Fruit fly (Drosophila melanogaster) whole organism, embryonic: ENCODE measurements around the gene CG7289.
A peak's percentile ranks its signal among the peaks of the same experiment; 100 is the strongest.

Source experiments
- ATbp ChIP-seq: fragments of 200-800 bp; sonication (Bioruptor generic); optimal IDR thresholded peaks from 2 replicates; lab custom pipeline; 2017; ENCODE audit warnings: missing biosample characterization, mild to moderate bottlenecking, missing genetic modification characterization, missing genetic modification reagents
- Atf6 ChIP-seq: fragments of 200-800 bp; sonication (Bioruptor generic); IDR thresholded peaks from 2 replicates; pipeline ENCODE4 v1.3.6; 2022; ENCODE audit warnings: missing biosample characterization, missing genetic modification characterization
- BEAF-32 ChIP-seq: fragments of 200-800 bp; sonication (Bioruptor generic); optimal IDR thresholded peaks from 3 replicates; lab custom pipeline; 2017; ENCODE audit warnings: missing biosample characterization, missing genetic modification characterization, mild to moderate bottlenecking, moderate library complexity, missing genetic modification reagents
- CG1024 ChIP-seq: fragments of 200-800 bp; sonication (Bioruptor generic); IDR thresholded peaks from 2 replicates; pipeline ENCODE4 v1.3.6; 2022; ENCODE audit warnings: missing biosample characterization, missing genetic modification characterization
- CG10959 ChIP-seq: fragments of 200-800 bp; sonication (Bioruptor generic); IDR thresholded peaks from 2 replicates; pipeline ENCODE4 v1.3.6; 2022; ENCODE audit warnings: missing biosample characterization, missing genetic modification characterization
- CG11456 ChIP-seq: fragments of 200-800 bp; sonication (Bioruptor generic); IDR thresholded peaks from 3 replicates; pipeline ENCODE4 v1.3.6; 2022; ENCODE audit warnings: missing biosample characterization, missing genetic modification characterization
- CG11696 ChIP-seq: fragments of 200-800 bp; sonication (Bioruptor generic); IDR thresholded peaks from 2 replicates; pipeline ENCODE4 v1.3.6; 2022; ENCODE audit warnings: missing biosample characterization, missing genetic modification characterization
- CG12219 ChIP-seq: fragments of 200-800 bp; sonication (Bioruptor generic); optimal IDR thresholded peaks from 3 replicates; lab custom pipeline; 2018; ENCODE audit warnings: missing biosample characterization, mild to moderate bottlenecking, missing genetic modification characterization
- CG14441 ChIP-seq: fragments of 200-800 bp; sonication (Bioruptor generic); IDR thresholded peaks from 2 replicates; pipeline ENCODE4 v1.3.6; 2022; ENCODE audit warnings: missing biosample characterization, missing genetic modification characterization
- CG15269 ChIP-seq: fragments of 200-800 bp; sonication (Bioruptor generic); optimal IDR thresholded peaks from 2 replicates; lab custom pipeline; 2018; ENCODE audit warnings: missing biosample characterization, mild to moderate bottlenecking, missing genetic modification characterization, moderate library complexity
- CG17912 ChIP-seq: fragments of 200-800 bp; sonication (Bioruptor generic); optimal IDR thresholded peaks from 2 replicates; lab custom pipeline; 2018; ENCODE audit warnings: missing biosample characterization, mild to moderate bottlenecking, missing genetic modification characterization
- CG18619 ChIP-seq: fragments of 200-800 bp; sonication (Bioruptor generic); optimal IDR thresholded peaks from 3 replicates; lab custom pipeline; 2017; ENCODE audit warnings: missing biosample characterization, mild to moderate bottlenecking, missing genetic modification characterization
- CG2116 ChIP-seq: fragments of 200-800 bp; sonication (Bioruptor generic); optimal IDR thresholded peaks from 3 replicates; lab custom pipeline; 2018; ENCODE audit warnings: missing biosample characterization, mild to moderate bottlenecking, missing genetic modification characterization
- CG2875 ChIP-seq: fragments of 200-800 bp; sonication (Bioruptor generic); optimal IDR thresholded peaks from 2 replicates; lab custom pipeline; 2017; ENCODE audit warnings: missing biosample characterization, mild to moderate bottlenecking, missing genetic modification characterization, missing genetic modification reagents
- CG3065 ChIP-seq: fragments of 200-800 bp; sonication (Bioruptor generic); optimal IDR thresholded peaks from 2 replicates; lab custom pipeline; 2016; ENCODE audit warnings: missing biosample characterization, missing genetic modification characterization
- CG3838 ChIP-seq: fragments of 200-800 bp; sonication (Bioruptor generic); optimal IDR thresholded peaks from 3 replicates; lab custom pipeline; 2016; ENCODE audit warnings: missing biosample characterization, missing genetic modification characterization
- CG4328 ChIP-seq: fragments of 200-800 bp; sonication (Bioruptor generic); optimal IDR thresholded peaks from 3 replicates; lab custom pipeline; 2017; ENCODE audit warnings: missing biosample characterization, missing genetic modification reagents, missing genetic modification characterization
- CG43689 ChIP-seq: fragments of 200-800 bp; sonication (Bioruptor generic); IDR thresholded peaks from 2 replicates; pipeline ENCODE4 v1.3.6; 2022; ENCODE audit warnings: missing biosample characterization, missing genetic modification characterization
- CG4820 ChIP-seq: fragments of 200-800 bp; sonication (Bioruptor generic); optimal IDR thresholded peaks from 3 replicates; lab custom pipeline; 2016; ENCODE audit warnings: missing biosample characterization, missing genetic modification characterization
- CG5245 ChIP-seq: fragments of 200-800 bp; sonication (Bioruptor generic); optimal IDR thresholded peaks from 3 replicates; lab custom pipeline; 2016; ENCODE audit warnings: missing biosample characterization, missing genetic modification characterization
- CG8281 ChIP-seq: fragments of 200-800 bp; sonication (Bioruptor generic); optimal IDR thresholded peaks from 2 replicates; lab custom pipeline; 2018; ENCODE audit warnings: missing biosample characterization, mild to moderate bottlenecking, missing genetic modification characterization, moderate library complexity
- CoRest ChIP-seq: fragments of 200-800 bp; sonication (Bioruptor generic); optimal IDR thresholded peaks from 3 replicates; lab custom pipeline; 2018; ENCODE audit warnings: missing biosample characterization, mild to moderate bottlenecking, missing genetic modification characterization, moderate library complexity
- D19A ChIP-seq: fragments of 200-800 bp; optimal IDR thresholded peaks from 3 replicates; lab custom pipeline; 2019; ENCODE audit warnings: missing biosample characterization, mild to moderate bottlenecking, missing genetic modification characterization, moderate library complexity
- Dll ChIP-seq: fragments of 200-800 bp; sonication (Bioruptor generic); IDR thresholded peaks from 4 replicates; pipeline ENCODE4 v1.3.6; 2022; ENCODE audit warnings: missing biosample characterization, missing genetic modification characterization; ENCODE audit not compliant: partially characterized antibody
- Doc3 ChIP-seq: fragments of 200-800 bp; sonication (Bioruptor generic); IDR thresholded peaks from 3 replicates; pipeline ENCODE4 v1.3.6; 2022; ENCODE audit warnings: missing biosample characterization, missing genetic modification characterization; ENCODE audit not compliant: partially characterized antibody
- Fer1 ChIP-seq: fragments of 200-800 bp; sonication (Bioruptor generic); optimal IDR thresholded peaks from 2 replicates; lab custom pipeline; 2017; ENCODE audit warnings: missing biosample characterization, mild to moderate bottlenecking, missing genetic modification characterization
- Hand ChIP-seq: fragments of 200-800 bp; sonication (Bioruptor generic); optimal IDR thresholded peaks from 2 replicates; lab custom pipeline; 2017; ENCODE audit warnings: mild to moderate bottlenecking, missing biosample characterization, missing genetic modification reagents, missing genetic modification characterization
- Meics ChIP-seq: fragments of 200-800 bp; sonication (Bioruptor generic); optimal IDR thresholded peaks from 2 replicates; lab custom pipeline; 2017; ENCODE audit warnings: missing biosample characterization, mild to moderate bottlenecking, missing genetic modification characterization
- NC2β ChIP-seq: fragments of 200-800 bp; sonication (Bioruptor generic); optimal IDR thresholded peaks from 2 replicates; lab custom pipeline; 2016; ENCODE audit warnings: missing biosample characterization, missing genetic modification characterization
- Neu2 ChIP-seq: fragments of 200-800 bp; sonication (Bioruptor generic); optimal IDR thresholded peaks from 3 replicates; lab custom pipeline; 2016; ENCODE audit warnings: missing biosample characterization, missing genetic modification characterization, borderline replicate concordance
- PHDP ChIP-seq: fragments of 200-800 bp; sonication (Bioruptor generic); optimal IDR thresholded peaks from 3 replicates; lab custom pipeline; 2018; ENCODE audit warnings: missing biosample characterization, mild to moderate bottlenecking, missing genetic modification characterization, moderate library complexity
- abd-A ChIP-seq: fragments of 200-800 bp; sonication (Bioruptor generic); optimal IDR thresholded peaks from 3 replicates; lab custom pipeline; 2019; ENCODE audit warnings: missing biosample characterization, mild to moderate bottlenecking, missing genetic modification characterization, moderate library complexity
- cas ChIP-seq: fragments of 200-800 bp; sonication (Bioruptor generic); IDR thresholded peaks from 2 replicates; pipeline ENCODE4 v1.3.6; 2022; ENCODE audit warnings: missing biosample characterization, missing genetic modification characterization
- emc ChIP-seq: fragments of 200-800 bp; sonication (Bioruptor generic); optimal IDR thresholded peaks from 2 replicates; lab custom pipeline; 2016; ENCODE audit warnings: missing biosample characterization, missing genetic modification characterization
- eve ChIP-seq, 2 experiments: fragments of >200 bp; optimal IDR thresholded peaks; 2 replicates each; lab custom pipeline; 2017; ENCODE audit warnings: missing biosample characterization in 2 of 2, missing genetic modification characterization in 2 of 2
- fru ChIP-seq: fragments of >200 bp; optimal IDR thresholded peaks from 2 replicates; lab custom pipeline; 2017
- grn ChIP-seq: fragments of 200-800 bp; sonication (Bioruptor generic); optimal IDR thresholded peaks from 3 replicates; lab custom pipeline; 2017; ENCODE audit warnings: missing biosample characterization, missing genetic modification characterization
- gt ChIP-seq: fragments of 200-800 bp; sonication (Bioruptor generic); IDR thresholded peaks from 2 replicates; pipeline ENCODE4 v1.3.6; 2022; ENCODE audit warnings: missing biosample characterization, missing genetic modification characterization
- hb ChIP-seq: fragments of 200-800 bp; sonication (Bioruptor generic); IDR thresholded peaks from 3 replicates; pipeline ENCODE4 v1.3.6; 2022; ENCODE audit warnings: missing biosample characterization, missing genetic modification characterization; ENCODE audit not compliant: partially characterized antibody
- kay ChIP-seq: fragments of 200-800 bp; sonication (Bioruptor generic); optimal IDR thresholded peaks from 2 replicates; lab custom pipeline; 2016; ENCODE audit warnings: missing biosample characterization, missing genetic modification characterization
- nau ChIP-seq: fragments of 200-800 bp; sonication (Bioruptor generic); optimal IDR thresholded peaks from 3 replicates; lab custom pipeline; 2017; ENCODE audit warnings: missing biosample characterization, mild to moderate bottlenecking, missing genetic modification characterization, missing genetic modification reagents
- org-1 ChIP-seq: fragments of 200-800 bp; sonication (Bioruptor generic); optimal IDR thresholded peaks from 2 replicates; lab custom pipeline; 2017; ENCODE audit warnings: missing biosample characterization, missing genetic modification characterization
- pan ChIP-seq, 4 experiments: fragments of >200 bp in 3 of 4; fragments of 200-800 bp in 1 of 4; sonication (Bioruptor generic) in 1 of 4; optimal IDR thresholded peaks in 3 of 4; IDR thresholded peaks in 1 of 4; 2 replicates each; pipeline versions ENCODE4 v1.3.6 to Lab custom; 2017 to 2022; ENCODE audit warnings: missing biosample characterization in 2 of 4, missing genetic modification characterization in 2 of 4, mixed read lengths in 1 of 4
- pfk ChIP-seq: fragments of 200-800 bp; sonication (Bioruptor generic); optimal IDR thresholded peaks from 2 replicates; lab custom pipeline; 2018; ENCODE audit warnings: missing biosample characterization, mild to moderate bottlenecking, missing genetic modification characterization, moderate library complexity
- phol ChIP-seq: fragments of 200-800 bp; sonication (Bioruptor generic); optimal IDR thresholded peaks from 3 replicates; lab custom pipeline; 2018; ENCODE audit warnings: missing biosample characterization, mild to moderate bottlenecking, missing genetic modification characterization, moderate library complexity
- pnt ChIP-seq: fragments of 200-800 bp; sonication (Bioruptor generic); optimal IDR thresholded peaks from 3 replicates; lab custom pipeline; 2016; ENCODE audit warnings: missing biosample characterization, missing genetic modification characterization
- seq ChIP-seq: fragments of 200-800 bp; sonication (Bioruptor generic); IDR thresholded peaks from 2 replicates; pipeline ENCODE4 v1.3.6; 2022; ENCODE audit warnings: missing biosample characterization, missing genetic modification characterization
- sim ChIP-seq: fragments of 200-800 bp; sonication (Bioruptor generic); IDR thresholded peaks from 2 replicates; pipeline ENCODE4 v1.3.6; 2022; ENCODE audit warnings: missing biosample characterization, missing genetic modification characterization
- tio ChIP-seq: fragments of 200-800 bp; sonication (Bioruptor generic); optimal IDR thresholded peaks from 2 replicates; lab custom pipeline; 2017; ENCODE audit warnings: missing biosample characterization, missing genetic modification characterization, inconsistent platforms
- trem ChIP-seq: fragments of 200-800 bp; optimal IDR thresholded peaks from 3 replicates; lab custom pipeline; 2019; ENCODE audit warnings: missing biosample characterization, mild to moderate bottlenecking, missing genetic modification characterization, moderate library complexity
- wdn ChIP-seq: fragments of 200-800 bp; sonication (Bioruptor generic); IDR thresholded peaks from 2 replicates; pipeline ENCODE4 v1.3.6; 2022; ENCODE audit warnings: missing biosample characterization, missing genetic modification characterization
- zfh1 ChIP-seq: fragments of 200-800 bp; sonication (Bioruptor generic); IDR thresholded peaks from 3 replicates; pipeline ENCODE4 v1.3.6; 2022; ENCODE audit warnings: missing biosample characterization, missing genetic modification characterization

Gene CG7289

dm6 chr2L:2032076-2032475 lies 50.1 kb downstream of the CG7289 start (continued):
- TF ChIP-seq trem (tag; lab: Kevin White, UChicago): no peak
- TF ChIP-seq gt (GFP tag; lab: Robert Waterston, UW): no peak
- TF ChIP-seq CG3838 (GFP tag; lab: Kevin White, UChicago): no peak
- no peak for TF ChIP-seq PHDP (tag; lab: Kevin White, UChicago)
- no peak for TF ChIP-seq pan (optimal IDR thresholded peaks at IDR 0.05; lab: Kevin White, UChicago)
- TF ChIP-seq pan (GFP tag; optimal IDR thresholded peaks at IDR 0.05 in 1 of 2, IDR thresholded peaks at IDR 0.05 in 1 of 2): no peak
- no peak for TF ChIP-seq CG1024 (GFP tag; lab: Robert Waterston, UW)
- TF ChIP-seq Neu2 (GFP tag; lab: Kevin White, UChicago): no peak
- TF ChIP-seq nau (GFP tag; lab: Kevin White, UChicago): no peak
- TF ChIP-seq CG14441: no peak
- no peak for TF ChIP-seq abd-A (tag; lab: Kevin White, UChicago)
- no peak for TF ChIP-seq CG8281 (tag; lab: Kevin White, UChicago)
- TF ChIP-seq phol (tag; lab: Kevin White, UChicago): peak; percentile 50
- no peak for TF ChIP-seq cas (GFP tag; lab: Robert Waterston, UW)
- no peak for TF ChIP-seq CG17912 (GFP tag; lab: Kevin White, UChicago)
- no peak for TF ChIP-seq CG11456 (GFP tag; lab: Robert Waterston, UW)
- no peak for TF ChIP-seq Meics (GFP tag; lab: Kevin White, UChicago)
- no peak for TF ChIP-seq CG12219 (GFP tag; lab: Kevin White, UChicago)
- no peak for TF ChIP-seq Hand (GFP tag; lab: Kevin White, UChicago)
- TF ChIP-seq CoRest: peak; percentile 38
- TF ChIP-seq CG10959 (GFP tag; lab: Robert Waterston, UW): no peak
- no peak for TF ChIP-seq CG2116 (GFP tag; lab: Kevin White, UChicago)
- TF ChIP-seq pfk (GFP tag; lab: Kevin White, UChicago): no peak
- no peak for TF ChIP-seq zfh1
- no peak for TF ChIP-seq CG43689 (GFP tag; lab: Robert Waterston, UW)
- TF ChIP-seq CG2875 (GFP tag; lab: Kevin White, UChicago): no peak
- peak; percentile 18 for TF ChIP-seq CG4820 (GFP tag; lab: Kevin White, UChicago)
- TF ChIP-seq hb (GFP tag; lab: Robert Waterston, UW): no peak
- TF ChIP-seq tio (GFP tag; lab: Kevin White, UChicago): peak; percentile 29
- no peak for TF ChIP-seq D19A
- no peak for TF ChIP-seq Doc3 (GFP tag; lab: Robert Waterston, UW)
- TF ChIP-seq Fer1 (GFP tag; lab: Kevin White, UChicago): no peak
- TF ChIP-seq sim (GFP tag; lab: Robert Waterston, UW): no peak
- TF ChIP-seq Atf6 (GFP tag; lab: Robert Waterston, UW): no peak
- TF ChIP-seq org-1 (GFP tag; lab: Kevin White, UChicago): no peak
- no peak for TF ChIP-seq seq (GFP tag; lab: Robert Waterston, UW)
- no peak for TF ChIP-seq CG3065 (GFP tag; lab: Kevin White, UChicago)
- TF ChIP-seq CG5245 (GFP tag; lab: Kevin White, UChicago): no peak
- TF ChIP-seq CG4328 (GFP tag; lab: Kevin White, UChicago): no peak
- no peak for TF ChIP-seq ATbp (GFP tag; lab: Kevin White, UChicago)
- no peak for TF ChIP-seq pnt
- TF ChIP-seq CG18619 (GFP tag; lab: Kevin White, UChicago): no peak
- TF ChIP-seq wdn (GFP tag; lab: Robert Waterston, UW): no peak
- TF ChIP-seq grn (GFP tag; lab: Kevin White, UChicago): no peak
- TF ChIP-seq NC2β (GFP tag; lab: Kevin White, UChicago): no peak
- no peak for TF ChIP-seq emc (GFP tag; lab: Kevin White, UChicago)
- TF ChIP-seq CG15269 (tag; lab: Kevin White, UChicago): no peak
- TF ChIP-seq fru: no peak
- TF ChIP-seq kay (GFP tag; lab: Kevin White, UChicago): no peak
- TF ChIP-seq eve (GFP tag; optimal IDR thresholded peaks at IDR 0.05; lab: Kevin White, UChicago): no peak
- no peak for TF ChIP-seq CG11696
- no peak for TF ChIP-seq BEAF-32 (GFP tag; lab: Kevin White, UChicago)
- no peak for TF ChIP-seq Dll
